Worm (Caenorhabditis elegans) whole organism, midembryonic: ENCODE data around the gene str-163.

ENCODE experiments used
- T22C8.4 ChIP-seq: fragments of 200-800 bp; sonication (Bioruptor generic); IDR thresholded peaks from 2 replicates; pipeline ENCODE4 v1.3.6; 2022; ENCODE audit warnings: missing genetic modification characterization, missing compliant biosample characterization
- cog-1 ChIP-seq: sonication (generic microtip); optimal IDR thresholded peaks from 2 replicates; lab custom pipeline; 2016; ENCODE audit warnings: missing genetic modification characterization, missing compliant biosample characterization
- flt-1 ChIP-seq: fragments of 200-800 bp; sonication (Bioruptor generic); IDR thresholded peaks from 2 replicates; pipeline ENCODE4 v1.3.6; 2022; ENCODE audit warnings: missing genetic modification characterization, missing compliant biosample characterization
- med-1 ChIP-seq: sonication (generic microtip); optimal IDR thresholded peaks from 2 replicates; lab custom pipeline; 2017; ENCODE audit warnings: missing genetic modification characterization, mild to moderate bottlenecking, missing compliant biosample characterization, antibody characterized with exemption, missing genetic modification reagents; ENCODE audit not compliant: insufficient read depth
- ref-1 ChIP-seq: fragments of 200-800 bp; sonication (Bioruptor generic); conservative IDR thresholded peaks from 2 replicates; pipeline ENCODE4 v1.3.6; 2022; ENCODE audit warnings: missing genetic modification reagents, missing genetic modification characterization, missing compliant biosample characterization
- tab-1 ChIP-seq: fragments of 200-800 bp; sonication (Bioruptor generic); IDR thresholded peaks from 2 replicates; pipeline ENCODE4 v1.3.6; 2022; ENCODE audit warnings: missing genetic modification characterization, missing compliant biosample characterization
- ztf-23 ChIP-seq: fragments of 200-800 bp; sonication (Bioruptor generic); IDR thresholded peaks from 2 replicates; pipeline ENCODE4 v1.3.6; 2022; ENCODE audit warnings: missing genetic modification reagents, missing genetic modification characterization, missing compliant biosample characterization
- ztf-29 ChIP-seq: fragments of 200-800 bp; sonication (Bioruptor generic); IDR thresholded peaks from 2 replicates; pipeline ENCODE4 v1.3.6; 2022; ENCODE audit warnings: missing genetic modification reagents, missing genetic modification characterization, missing compliant biosample characterization

DNA sequence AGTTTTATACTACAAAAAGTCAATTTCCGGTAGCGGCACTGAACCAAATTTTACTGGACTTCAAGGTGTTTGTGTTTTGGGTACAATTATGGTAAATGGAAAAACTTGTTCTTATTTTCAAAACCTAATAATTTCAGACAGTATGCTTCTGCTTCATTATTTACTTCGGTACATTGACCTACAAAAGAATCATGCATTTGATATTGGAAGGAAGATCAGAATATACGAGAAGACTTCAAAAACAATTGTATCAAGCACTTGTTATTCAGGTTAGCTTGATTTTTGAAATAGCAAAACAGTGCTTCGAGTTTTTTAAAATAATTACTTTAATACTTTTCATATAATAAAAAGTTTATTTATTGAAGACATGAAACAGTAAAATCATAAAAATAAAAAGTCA is 39.1 kb downstream of the str-163 start:
- TF ChIP-seq med-1 (GFP tag; lab: Kevin White, UChicago) = no peak
- TF ChIP-seq tab-1 (GFP tag; lab: Robert Waterston, UW) = no peak
- TF ChIP-seq ref-1 = no peak
- TF ChIP-seq T22C8.4 (GFP tag; lab: Robert Waterston, UW) = no peak
- no peak for TF ChIP-seq ztf-23 (GFP tag; lab: Robert Waterston, UW)
- no peak for TF ChIP-seq flt-1 (GFP tag; lab: Robert Waterston, UW)
- no peak for TF ChIP-seq cog-1 (tag; lab: Kevin White, UChicago)
- no peak for TF ChIP-seq ztf-29
